Fruit fly (Drosophila melanogaster) whole organism, embryonic: Measurements from ENCODE around the gene CG15725.

Experiments used
- BEAF-32 ChIP-seq: fragments of 200-800 bp; sonication (Bioruptor generic); optimal IDR thresholded peaks from 3 replicates; lab custom pipeline; 2017; ENCODE audit warnings: missing biosample characterization, missing genetic modification characterization, mild to moderate bottlenecking, moderate library complexity, missing genetic modification reagents
- CG10565 ChIP-seq: fragments of 200-800 bp; sonication (Bioruptor generic); optimal IDR thresholded peaks from 3 replicates; lab custom pipeline; 2016; ENCODE audit warnings: missing biosample characterization, mild to moderate bottlenecking, missing genetic modification characterization
- CG10979 ChIP-seq: fragments of 200-800 bp; sonication (Bioruptor generic); optimal IDR thresholded peaks from 2 replicates; lab custom pipeline; 2018; ENCODE audit warnings: missing biosample characterization, mild to moderate bottlenecking, missing genetic modification characterization, moderate library complexity
- CG11398 ChIP-seq: fragments of 200-800 bp; sonication (Bioruptor generic); optimal IDR thresholded peaks from 2 replicates; lab custom pipeline; 2016; ENCODE audit warnings: missing biosample characterization, missing genetic modification characterization
- CG13296 ChIP-seq: fragments of 200-800 bp; sonication (Bioruptor generic); optimal IDR thresholded peaks from 3 replicates; lab custom pipeline; 2018; ENCODE audit warnings: missing biosample characterization, mild to moderate bottlenecking, missing genetic modification characterization
- CG14050 ChIP-seq: fragments of 200-800 bp; sonication (Bioruptor generic); IDR thresholded peaks from 3 replicates; pipeline ENCODE4 v1.3.6; 2022; ENCODE audit warnings: missing biosample characterization, missing genetic modification characterization
- CG1647 ChIP-seq: fragments of 200-800 bp; sonication (Bioruptor generic); optimal IDR thresholded peaks from 3 replicates; lab custom pipeline; 2016; ENCODE audit warnings: missing biosample characterization, missing genetic modification characterization
- CG16779 ChIP-seq: fragments of 200-800 bp; sonication (Bioruptor generic); IDR thresholded peaks from 2 replicates; pipeline ENCODE4 v1.3.6; 2022; ENCODE audit warnings: missing biosample characterization, missing genetic modification characterization
- CG17829 ChIP-seq: fragments of 200-800 bp; optimal IDR thresholded peaks from 2 replicates; lab custom pipeline; 2019; ENCODE audit warnings: missing biosample characterization, mild to moderate bottlenecking, missing genetic modification characterization, moderate library complexity
- CG2129 ChIP-seq: fragments of 200-800 bp; sonication (Bioruptor generic); IDR thresholded peaks from 2 replicates; pipeline ENCODE4 v1.3.6; 2022; ENCODE audit warnings: missing biosample characterization, missing genetic modification characterization; ENCODE audit not compliant: partially characterized antibody
- CG2199 ChIP-seq: fragments of 200-800 bp; sonication (Bioruptor generic); IDR thresholded peaks from 3 replicates; pipeline ENCODE4 v1.3.6; 2022; ENCODE audit warnings: missing biosample characterization, missing genetic modification characterization
- CG2712 ChIP-seq: fragments of 200-800 bp; optimal IDR thresholded peaks from 3 replicates; lab custom pipeline; 2019; ENCODE audit warnings: missing biosample characterization, mild to moderate bottlenecking, missing genetic modification characterization, moderate library complexity
- CG31365 ChIP-seq: fragments of 200-800 bp; sonication (Bioruptor generic); optimal IDR thresholded peaks from 2 replicates; lab custom pipeline; 2018; ENCODE audit warnings: missing biosample characterization, mild to moderate bottlenecking, missing genetic modification characterization
- CG33213 ChIP-seq: fragments of 200-800 bp; sonication (Bioruptor generic); optimal IDR thresholded peaks from 3 replicates; lab custom pipeline; 2016; ENCODE audit warnings: missing biosample characterization, missing genetic modification characterization
- CG3407 ChIP-seq: fragments of 200-800 bp; sonication (Bioruptor generic); optimal IDR thresholded peaks from 2 replicates; lab custom pipeline; 2018; ENCODE audit warnings: missing biosample characterization, mild to moderate bottlenecking, missing genetic modification characterization
- CG34376 ChIP-seq: fragments of 200-800 bp; sonication (Bioruptor generic); optimal IDR thresholded peaks from 2 replicates; lab custom pipeline; 2018; ENCODE audit warnings: missing biosample characterization, mild to moderate bottlenecking, missing genetic modification characterization
- CG6654 ChIP-seq: fragments of 200-800 bp; sonication (Bioruptor generic); optimal IDR thresholded peaks from 2 replicates; lab custom pipeline; 2017; ENCODE audit warnings: missing biosample characterization, mild to moderate bottlenecking, missing genetic modification characterization
- CG6683 ChIP-seq: fragments of 200-800 bp; sonication (Bioruptor generic); optimal IDR thresholded peaks from 2 replicates; lab custom pipeline; 2017; ENCODE audit warnings: missing biosample characterization, mild to moderate bottlenecking, missing genetic modification characterization, missing genetic modification reagents
- CG7786 ChIP-seq: fragments of 200-800 bp; sonication (Bioruptor generic); optimal IDR thresholded peaks from 2 replicates; lab custom pipeline; 2016; ENCODE audit warnings: missing biosample characterization, missing genetic modification characterization
- CG8478 ChIP-seq: fragments of >200 bp; optimal IDR thresholded peaks from 2 replicates; lab custom pipeline; 2018
- CG9437 ChIP-seq: fragments of 200-800 bp; sonication (Bioruptor generic); optimal IDR thresholded peaks from 2 replicates; lab custom pipeline; 2018; ENCODE audit warnings: missing biosample characterization, mild to moderate bottlenecking, missing genetic modification characterization
- CG9876 ChIP-seq: fragments of 200-800 bp; sonication (Bioruptor generic); optimal IDR thresholded peaks from 2 replicates; lab custom pipeline; 2016; ENCODE audit warnings: missing biosample characterization, missing genetic modification characterization
- Camta ChIP-seq: fragments of 200-800 bp; sonication (Bioruptor generic); optimal IDR thresholded peaks from 2 replicates; lab custom pipeline; 2016; ENCODE audit warnings: missing biosample characterization, missing genetic modification characterization
- Doc2 ChIP-seq: fragments of 200-800 bp; sonication (Bioruptor generic); IDR thresholded peaks from 2 replicates; pipeline ENCODE4 v1.3.6; 2022; ENCODE audit warnings: missing biosample characterization, missing genetic modification characterization
- Hr3 ChIP-seq: fragments of 200-800 bp; sonication (Bioruptor generic); optimal IDR thresholded peaks from 3 replicates; lab custom pipeline; 2016; ENCODE audit warnings: missing biosample characterization, missing genetic modification characterization
- Lim3 ChIP-seq: fragments of 200-800 bp; sonication (Bioruptor generic); IDR thresholded peaks from 2 replicates; pipeline ENCODE4 v1.3.6; 2022; ENCODE audit warnings: missing biosample characterization, missing genetic modification characterization
- Lpt ChIP-seq: fragments of >200 bp; optimal IDR thresholded peaks from 2 replicates; lab custom pipeline; 2018; ENCODE audit warnings: missing biosample characterization, missing genetic modification characterization
- Pdp1 ChIP-seq, 2 experiments: fragments of 200-800 bp; sonication (Bioruptor generic); optimal IDR thresholded peaks; 3 replicates each; lab custom pipeline; 2016; ENCODE audit warnings: missing biosample characterization in 2 of 2, missing genetic modification characterization in 2 of 2, mild to moderate bottlenecking in 1 of 2, moderate library complexity in 1 of 2
- Sin3A ChIP-seq: fragments of >200 bp; optimal IDR thresholded peaks from 2 replicates; lab custom pipeline; 2018
- Ssrp ChIP-seq: fragments of 200-800 bp; sonication (Bioruptor generic); optimal IDR thresholded peaks from 2 replicates; lab custom pipeline; 2018; ENCODE audit warnings: missing biosample characterization, mild to moderate bottlenecking, missing genetic modification characterization, moderate library complexity
- TFAM ChIP-seq: fragments of 200-800 bp; sonication (Bioruptor generic); optimal IDR thresholded peaks from 2 replicates; lab custom pipeline; 2017; ENCODE audit warnings: missing biosample characterization, missing genetic modification characterization, inconsistent platforms
- ac ChIP-seq: fragments of 200-800 bp; sonication (Bioruptor generic); optimal IDR thresholded peaks from 3 replicates; lab custom pipeline; 2017; ENCODE audit warnings: missing biosample characterization, mild to moderate bottlenecking, missing genetic modification characterization
- amos ChIP-seq: fragments of 200-800 bp; sonication (Bioruptor generic); IDR thresholded peaks from 2 replicates; pipeline ENCODE4 v1.3.6; 2022; ENCODE audit warnings: missing biosample characterization, missing genetic modification characterization; ENCODE audit not compliant: partially characterized antibody
- cato ChIP-seq: fragments of 200-800 bp; sonication (Bioruptor generic); optimal IDR thresholded peaks from 2 replicates; lab custom pipeline; 2016; ENCODE audit warnings: missing biosample characterization, missing genetic modification characterization, borderline replicate concordance
- da ChIP-seq: fragments of 200-800 bp; sonication (Bioruptor generic); optimal IDR thresholded peaks from 2 replicates; lab custom pipeline; 2016; ENCODE audit warnings: missing biosample characterization, missing genetic modification characterization
- dimm ChIP-seq: fragments of 200-800 bp; sonication (Bioruptor generic); IDR thresholded peaks from 2 replicates; pipeline ENCODE4 v1.3.6; 2022; ENCODE audit warnings: missing biosample characterization, missing genetic modification characterization
- dmrt99B ChIP-seq: fragments of 200-800 bp; sonication (Bioruptor generic); optimal IDR thresholded peaks from 2 replicates; lab custom pipeline; 2018; ENCODE audit warnings: missing biosample characterization, mild to moderate bottlenecking, missing genetic modification characterization, moderate library complexity
- ewg ChIP-seq: fragments of 200-800 bp; sonication (Bioruptor generic); optimal IDR thresholded peaks from 3 replicates; lab custom pipeline; 2017; ENCODE audit warnings: mild to moderate bottlenecking, missing biosample characterization, missing genetic modification reagents, missing genetic modification characterization
- exex ChIP-seq: fragments of 200-800 bp; sonication (Bioruptor generic); optimal IDR thresholded peaks from 4 replicates; lab custom pipeline; 2018; ENCODE audit warnings: missing biosample characterization, mild to moderate bottlenecking, missing genetic modification characterization, moderate library complexity
- fru ChIP-seq: fragments of >200 bp; optimal IDR thresholded peaks from 2 replicates; lab custom pipeline; 2017
- gce ChIP-seq: fragments of 200-800 bp; sonication (Bioruptor generic); IDR thresholded peaks from 3 replicates; pipeline ENCODE4 v1.3.6; 2022; ENCODE audit warnings: missing biosample characterization, missing genetic modification characterization
- inv ChIP-seq: fragments of 200-800 bp; sonication (Bioruptor generic); IDR thresholded peaks from 2 replicates; pipeline ENCODE4 v1.3.6; 2022; ENCODE audit warnings: missing biosample characterization, missing genetic modification characterization; ENCODE audit not compliant: partially characterized antibody
- lab ChIP-seq: fragments of 200-800 bp; sonication (Bioruptor generic); optimal IDR thresholded peaks from 3 replicates; lab custom pipeline; 2017; ENCODE audit warnings: missing biosample characterization, missing genetic modification characterization, mild to moderate bottlenecking, moderate library complexity, missing genetic modification reagents
- onecut ChIP-seq: fragments of 200-800 bp; sonication (Bioruptor generic); IDR thresholded peaks from 2 replicates; pipeline ENCODE4 v1.3.6; 2022; ENCODE audit warnings: missing biosample characterization, missing genetic modification characterization
- pan ChIP-seq, 4 experiments: fragments of >200 bp in 3 of 4; fragments of 200-800 bp in 1 of 4; sonication (Bioruptor generic) in 1 of 4; optimal IDR thresholded peaks in 3 of 4; IDR thresholded peaks in 1 of 4; 2 replicates each; pipeline versions ENCODE4 v1.3.6 to Lab custom; 2017 to 2022; ENCODE audit warnings: missing biosample characterization in 2 of 4, missing genetic modification characterization in 2 of 4, mixed read lengths in 1 of 4
- pnt ChIP-seq: fragments of 200-800 bp; sonication (Bioruptor generic); optimal IDR thresholded peaks from 3 replicates; lab custom pipeline; 2016; ENCODE audit warnings: missing biosample characterization, missing genetic modification characterization
- shn ChIP-seq: fragments of 200-800 bp; sonication (Bioruptor generic); optimal IDR thresholded peaks from 3 replicates; lab custom pipeline; 2016; ENCODE audit warnings: missing biosample characterization, missing genetic modification characterization
- sim ChIP-seq: fragments of 200-800 bp; sonication (Bioruptor generic); IDR thresholded peaks from 2 replicates; pipeline ENCODE4 v1.3.6; 2022; ENCODE audit warnings: missing biosample characterization, missing genetic modification characterization
- sisA ChIP-seq: fragments of 200-800 bp; sonication (Bioruptor generic); IDR thresholded peaks from 2 replicates; pipeline ENCODE4 v1.3.6; 2022; ENCODE audit warnings: missing biosample characterization, missing genetic modification characterization
- sug ChIP-seq: fragments of 200-800 bp; optimal IDR thresholded peaks from 2 replicates; lab custom pipeline; 2019; ENCODE audit warnings: missing biosample characterization, mild to moderate bottlenecking, missing genetic modification characterization, moderate library complexity
- wek ChIP-seq: fragments of 200-800 bp; sonication (Bioruptor generic); optimal IDR thresholded peaks from 3 replicates; lab custom pipeline; 2018; ENCODE audit warnings: missing biosample characterization, mild to moderate bottlenecking, missing genetic modification characterization, moderate library complexity

CG15725 gene

DNA sequence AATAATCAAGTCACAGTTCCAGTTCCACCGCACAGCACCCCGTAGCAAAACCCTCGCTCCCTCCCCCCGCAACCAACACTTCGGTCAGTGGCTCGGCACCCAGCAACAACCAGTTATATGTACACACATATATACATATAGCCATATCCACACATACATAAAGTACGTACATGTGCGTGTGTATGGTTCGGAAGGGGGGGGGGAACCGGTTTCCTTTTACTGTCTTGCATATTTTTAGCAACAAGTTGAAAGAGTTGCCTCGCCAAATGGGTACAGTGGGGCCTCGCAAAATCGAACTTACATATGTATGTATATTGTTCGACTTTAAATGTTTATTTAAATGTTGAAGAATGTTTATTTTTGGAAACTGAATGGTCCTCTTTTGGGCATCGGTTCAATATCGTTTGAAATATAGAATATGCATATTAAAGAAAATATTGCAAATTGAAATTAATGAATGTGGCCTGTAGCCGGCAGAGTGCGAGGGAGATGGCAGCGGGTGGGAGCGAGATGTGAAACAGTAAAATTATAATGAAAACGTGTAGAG is 49.4 kb downstream of the CG15725 start (continued):
- TF ChIP-seq pan (optimal IDR thresholded peaks at IDR 0.05; lab: Kevin White, UChicago) (no peak), pan (GFP tag; optimal IDR thresholded peaks at IDR 0.05 in 1 of 2, IDR thresholded peaks at IDR 0.05 in 1 of 2) (peak in 1 of 2 experiments; percentile 78), CG2712 (tag; lab: Kevin White, UChicago) (peak; percentile 63), lab (GFP tag; lab: Kevin White, UChicago) (peak; percentile 86), BEAF-32 (GFP tag; lab: Kevin White, UChicago) (no peak), inv (GFP tag; lab: Robert Waterston, UW) (no peak), sug (tag; lab: Kevin White, UChicago) (no peak), ac (no peak), Ssrp (peak; percentile 36), Lim3 (GFP tag; lab: Robert Waterston, UW) (no peak), Sin3A (lab: Kevin White, UChicago) (no peak), CG14050 (GFP tag; lab: Robert Waterston, UW) (peak; percentile 74), CG31365 (tag; lab: Kevin White, UChicago) (no peak), Doc2 (GFP tag; lab: Robert Waterston, UW) (no peak), CG2129 (GFP tag; lab: Robert Waterston, UW) (no peak), CG10979 (tag; lab: Kevin White, UChicago) (peak; percentile 18), CG1647 (GFP tag; lab: Kevin White, UChicago) (peak; percentile 58), CG2199 (GFP tag; lab: Robert Waterston, UW) (no peak), pnt (GFP tag; lab: Kevin White, UChicago) (peak; percentile 25), CG7786 (peak; percentile 75), CG3407 (GFP tag; lab: Kevin White, UChicago) (no peak), Pdp1 (GFP tag; optimal IDR thresholded peaks at IDR 0.05; lab: Kevin White, UChicago) (peak; percentile 13 to 64), CG13296 (peak; percentile 68), Camta (peak; percentile 47), Lpt (GFP tag; lab: Kevin White, UChicago) (no peak), CG17829 (peak; percentile 28), ewg (GFP tag; lab: Kevin White, UChicago) (peak; percentile 12), TFAM (GFP tag; lab: Kevin White, UChicago) (no peak), exex (tag; lab: Kevin White, UChicago) (peak; percentile 66), CG11398 (GFP tag; lab: Kevin White, UChicago) (peak; percentile 9), CG9876 (peak; percentile 22), amos (GFP tag; lab: Robert Waterston, UW) (no peak), shn (GFP tag; lab: Kevin White, UChicago) (no peak), fru (lab: Kevin White, UChicago) (no peak), CG6654 (GFP tag; lab: Kevin White, UChicago) (no peak), dmrt99B (tag; lab: Kevin White, UChicago) (peak; percentile 78), sim (GFP tag; lab: Robert Waterston, UW) (0 out of 2 replicates have a peak, but pooled peaks have one; percentile 34), CG8478 (lab: Kevin White, UChicago) (no peak), wek (no peak), dimm (GFP tag; lab: Robert Waterston, UW) (no peak), CG9437 (GFP tag; lab: Kevin White, UChicago) (peak; percentile 62), sisA (GFP tag; lab: Robert Waterston, UW) (peak; percentile 65), CG33213 (GFP tag; lab: Kevin White, UChicago) (peak; percentile 3), da (no peak), Hr3 (GFP tag; lab: Kevin White, UChicago) (peak; percentile 33), CG16779 (GFP tag; lab: Robert Waterston, UW) (peak; percentile 49; the same call in 1 of the 2 replicates), onecut (GFP tag; lab: Robert Waterston, UW) (peak; percentile 38), gce (GFP tag; lab: Robert Waterston, UW) (no peak), CG10565 (GFP tag; lab: Kevin White, UChicago) (no peak), CG34376 (GFP tag; lab: Kevin White, UChicago) (peak; percentile 5), cato (GFP tag; lab: Kevin White, UChicago) (no peak), CG6683 (GFP tag; lab: Kevin White, UChicago) (peak; percentile 47)
